Fruit fly (Drosophila melanogaster) ovary, adult (tissue): ENCODE data around the gene Or7a.

ENCODE experiments used
- CG17801 ChIP-seq: fragments of 200-800 bp; optimal IDR thresholded peaks from 2 replicates; lab custom pipeline; 2019; ENCODE audit warnings: missing biosample characterization, mild to moderate bottlenecking, missing genetic modification characterization, moderate library complexity; ENCODE audit not compliant: partially characterized antibody

The Or7a gene

DNA sequence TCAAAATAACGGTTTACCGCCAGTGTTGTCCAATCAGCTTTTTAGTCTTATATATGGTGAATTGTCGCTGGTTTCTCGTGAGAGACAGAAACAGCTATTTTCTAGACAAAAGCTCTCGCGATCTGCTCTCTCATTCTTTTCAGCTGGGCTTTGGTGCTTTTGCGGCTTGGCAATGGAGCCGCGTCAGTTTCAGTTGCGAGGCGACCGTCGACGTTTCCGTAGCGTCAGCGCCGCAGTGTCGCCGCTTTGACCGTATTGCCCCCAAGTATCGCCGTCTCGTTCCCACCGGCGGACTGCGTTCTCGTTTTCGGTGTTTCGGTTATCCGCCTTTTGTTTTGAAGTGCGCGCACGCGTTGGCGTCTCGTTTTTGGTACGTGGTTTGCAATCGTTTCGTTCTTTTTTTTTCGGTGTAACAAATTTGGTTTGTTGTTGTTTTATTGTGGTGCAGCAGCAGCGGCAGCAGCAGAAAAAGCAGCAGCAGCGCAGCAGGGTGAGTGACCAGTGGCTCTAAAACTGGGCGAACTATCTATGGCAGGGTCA, 27.6 kb upstream of the Or7a start:
- TF ChIP-seq CG17801 (GFP tag; lab: Kevin White, UChicago), result peak; percentile 83

DNA sequence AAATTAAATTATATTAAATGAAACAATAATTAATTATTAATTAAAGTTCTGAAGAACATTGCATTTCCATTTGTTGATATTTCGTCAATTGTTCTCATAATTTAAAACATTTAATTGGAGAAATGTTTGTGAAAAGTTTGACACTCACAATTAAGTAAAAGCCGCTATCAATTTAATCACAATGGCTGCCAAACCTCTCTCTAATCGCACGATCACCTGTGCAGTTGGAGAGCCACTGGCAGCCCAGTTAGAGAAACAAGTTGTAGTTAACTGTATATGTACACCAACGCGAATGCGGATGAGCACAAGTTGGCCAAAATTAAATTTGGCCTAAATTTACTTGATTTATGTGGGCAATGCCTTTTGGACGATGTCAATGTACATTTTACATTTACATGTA, 26.7 kb upstream of the Or7a start:
- TF ChIP-seq CG17801 (GFP tag; lab: Kevin White, UChicago), result no peak

DNA sequence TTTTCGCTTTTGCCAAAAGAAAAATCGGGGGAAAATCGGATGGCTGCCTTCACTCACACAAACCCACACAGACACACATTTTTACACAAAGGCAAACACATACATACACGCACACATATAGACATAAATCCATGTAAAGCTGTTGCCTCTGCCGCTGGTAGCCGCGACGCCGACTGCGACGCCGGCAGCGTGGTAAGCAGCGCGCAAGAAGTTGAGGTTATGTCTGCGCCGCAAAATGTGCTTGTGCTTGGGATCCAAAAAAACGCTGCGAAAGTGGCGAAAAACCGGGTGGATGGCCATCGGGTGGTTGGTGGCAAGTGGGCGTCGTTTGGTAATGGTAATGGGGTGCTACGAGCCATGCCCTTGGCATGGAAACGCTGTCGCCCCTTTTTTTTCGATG, 14.3 kb upstream of the Or7a start:
- no peak for TF ChIP-seq CG17801 (GFP tag; lab: Kevin White, UChicago)

DNA sequence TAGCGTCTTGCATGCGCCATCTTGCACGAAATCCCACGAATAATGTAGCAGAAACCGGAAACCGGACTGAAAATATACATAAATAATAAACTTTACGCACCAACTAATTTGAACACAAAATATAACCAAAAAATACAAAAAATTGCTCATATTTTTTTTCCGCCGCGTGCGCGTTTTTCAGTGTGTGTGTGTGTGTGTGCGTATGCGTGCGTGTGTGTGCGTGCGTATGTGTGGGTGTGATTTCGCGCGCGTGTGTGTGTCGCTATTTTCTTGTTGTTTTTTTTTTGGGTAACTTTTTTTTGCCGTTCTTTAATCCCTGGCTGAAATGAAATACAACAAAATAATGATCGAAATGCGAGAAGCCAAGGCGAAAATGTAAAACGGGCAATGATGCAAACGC, 13.5 kb upstream of the Or7a start:
- TF ChIP-seq CG17801 (GFP tag; lab: Kevin White, UChicago), result no peak

DNA sequence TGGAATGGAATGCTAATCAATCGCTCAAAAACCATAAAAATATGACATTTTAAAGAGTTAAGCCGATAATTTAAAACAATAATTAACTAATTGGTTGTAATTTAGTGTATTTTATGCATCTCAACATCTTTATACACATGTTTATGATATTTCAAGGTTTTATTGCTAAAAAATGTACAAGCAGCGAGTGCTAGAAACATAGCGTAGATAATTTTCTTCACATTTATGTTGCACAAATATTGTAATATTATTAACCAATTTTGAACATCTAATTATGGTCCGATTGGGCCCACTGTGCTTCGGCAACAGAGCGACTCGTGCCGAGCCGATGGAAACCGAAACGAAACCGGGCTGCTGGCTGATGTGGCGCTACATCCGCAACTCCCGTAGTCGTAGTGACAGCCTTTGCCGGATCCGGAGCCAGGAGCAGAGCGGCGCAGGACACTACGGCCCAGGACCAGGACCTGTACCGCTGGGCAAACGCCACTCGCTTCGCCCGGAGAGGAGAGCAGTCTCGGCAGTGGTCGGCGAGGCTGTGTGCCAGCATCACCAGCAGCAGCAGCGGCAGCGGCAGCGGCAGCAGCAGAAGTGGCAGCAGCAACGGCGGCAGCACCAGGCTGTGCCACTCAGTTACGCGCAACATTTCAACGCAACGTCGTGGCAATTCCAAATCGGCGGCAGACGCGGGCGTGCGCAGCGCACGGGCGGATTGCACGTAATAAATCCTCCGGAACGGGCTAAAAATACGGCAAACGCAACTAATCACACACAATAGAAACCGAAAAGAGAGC, 12.9 kb upstream of the Or7a start, which contains the start of gene sdt:
TSS of gene sdt (plus strand) at position 385 of the 791 bp plus-strand sequence.
- TF ChIP-seq CG17801 (GFP tag; lab: Kevin White, UChicago), result no peak

DNA sequence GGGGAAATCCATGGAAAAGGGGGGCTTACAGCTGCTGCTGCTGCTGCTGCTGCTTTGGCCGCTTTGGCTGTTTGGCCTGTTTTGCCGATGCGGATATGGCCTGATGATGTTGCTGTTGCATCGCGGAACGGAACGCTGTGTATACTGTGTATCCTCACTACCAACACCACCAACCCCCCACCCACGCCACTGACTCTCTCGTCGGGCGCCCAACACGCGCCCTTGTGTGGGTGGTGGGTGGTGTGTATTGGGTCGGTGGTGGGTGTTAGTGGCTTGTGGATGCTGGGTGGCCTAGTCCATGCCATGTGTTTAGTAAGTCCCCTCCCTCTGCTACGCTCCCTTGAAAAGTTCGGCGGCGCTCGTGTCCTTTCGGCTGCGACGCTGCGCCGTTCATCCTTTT, 12.2 kb upstream of the Or7a start:
- TF ChIP-seq CG17801 (GFP tag; lab: Kevin White, UChicago), result no peak

DNA sequence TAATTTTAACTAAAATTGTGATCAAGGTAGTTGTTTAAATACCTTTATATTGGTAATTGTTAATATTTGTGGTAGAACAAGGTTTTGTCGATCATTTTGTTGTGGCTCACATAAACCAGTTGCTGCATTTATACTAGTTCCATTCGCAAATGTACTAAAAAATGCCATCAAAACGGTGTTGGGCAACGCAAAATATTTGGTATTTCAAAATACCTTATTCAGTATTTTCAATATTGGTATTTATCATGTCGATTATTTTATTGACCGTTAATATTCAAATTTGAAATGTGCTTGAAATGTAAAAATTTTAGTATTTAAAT, 11.5 kb upstream of the Or7a start, which contains the start of gene slpr:
TSS of gene slpr (minus strand) at position 156 of the 320 bp plus-strand sequence.
- no peak for TF ChIP-seq CG17801 (GFP tag; lab: Kevin White, UChicago)

DNA sequence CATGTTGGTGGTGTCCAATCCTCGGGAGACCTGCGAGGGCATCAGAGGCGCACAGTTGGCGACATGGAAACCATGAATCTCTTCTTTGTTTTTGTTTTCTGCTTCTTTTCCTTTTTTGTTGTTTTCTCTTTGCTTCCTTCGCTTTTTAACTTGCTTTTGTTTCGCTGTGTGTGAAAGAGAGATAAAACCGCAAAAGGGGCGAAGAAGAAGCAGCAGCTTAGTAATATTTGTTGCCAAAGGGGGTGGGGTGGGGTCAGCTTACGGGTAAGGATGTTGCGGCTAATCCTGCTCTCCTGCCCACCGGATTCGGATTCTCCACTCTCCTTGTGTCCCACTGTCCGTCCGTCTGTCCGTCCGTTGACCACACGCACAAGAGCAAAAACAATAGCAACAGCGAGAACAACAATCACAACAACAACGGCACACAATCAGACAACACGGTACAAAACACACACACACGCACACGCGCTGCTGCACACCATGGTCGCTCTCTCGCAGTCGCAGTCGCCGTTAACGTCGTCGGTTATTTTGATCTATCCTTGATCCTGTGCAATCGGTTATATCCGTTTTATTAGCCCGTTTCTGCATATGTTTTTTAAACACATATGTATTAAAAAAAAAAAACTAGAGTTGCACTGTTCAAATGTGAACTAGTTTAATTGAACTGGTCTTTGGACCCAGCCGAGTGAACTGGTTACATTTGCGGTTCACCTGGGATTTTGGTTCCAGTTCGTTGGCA, 11.0 kb upstream of the Or7a start:
- peak; percentile 18 for TF ChIP-seq CG17801 (GFP tag; lab: Kevin White, UChicago)

DNA sequence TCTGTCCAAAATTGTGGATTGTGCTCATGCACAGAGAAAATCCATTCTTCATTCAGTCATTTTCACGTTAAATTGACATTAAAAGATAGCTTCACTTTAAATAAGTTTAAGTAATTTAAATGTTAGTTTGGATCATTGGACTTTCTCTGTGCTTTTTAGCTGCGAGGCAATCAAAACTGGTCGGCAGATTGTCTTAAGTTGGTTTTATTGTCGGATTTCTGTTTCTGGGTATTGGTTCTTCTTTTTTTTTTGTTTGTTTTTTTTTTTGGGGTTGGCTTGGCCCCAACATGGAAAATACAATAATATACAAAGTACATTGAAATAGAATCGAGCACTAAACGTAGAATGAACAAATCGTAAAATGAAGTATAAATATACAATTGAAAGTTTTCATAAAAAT, 4.7 kb upstream of the Or7a start, which contains the start of gene CG2278:
TSS of gene CG2278 (minus strand) at position 101 of the 400 bp plus-strand sequence.
- TF ChIP-seq CG17801 (GFP tag; lab: Kevin White, UChicago), result no peak

DNA sequence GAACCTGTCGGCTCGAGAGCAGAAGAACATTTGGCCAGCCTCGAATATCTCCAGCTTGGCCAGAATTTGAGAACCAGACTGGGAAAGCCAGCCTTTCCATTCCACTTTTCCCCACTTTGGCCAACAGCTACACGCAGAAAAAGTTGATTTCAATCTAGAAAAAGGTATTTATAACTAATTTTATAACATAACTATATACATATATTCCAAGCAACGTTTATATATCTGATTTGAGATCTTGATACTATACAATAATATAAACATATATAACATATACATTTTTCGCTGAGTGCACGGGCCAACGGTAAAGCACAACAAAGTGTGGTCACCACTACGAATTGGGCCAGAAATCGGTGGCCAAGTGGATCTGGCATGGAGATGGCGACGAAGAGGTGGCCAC, 2.1 kb downstream of the Or7a start:
- TF ChIP-seq CG17801 (GFP tag; lab: Kevin White, UChicago), result no peak

DNA sequence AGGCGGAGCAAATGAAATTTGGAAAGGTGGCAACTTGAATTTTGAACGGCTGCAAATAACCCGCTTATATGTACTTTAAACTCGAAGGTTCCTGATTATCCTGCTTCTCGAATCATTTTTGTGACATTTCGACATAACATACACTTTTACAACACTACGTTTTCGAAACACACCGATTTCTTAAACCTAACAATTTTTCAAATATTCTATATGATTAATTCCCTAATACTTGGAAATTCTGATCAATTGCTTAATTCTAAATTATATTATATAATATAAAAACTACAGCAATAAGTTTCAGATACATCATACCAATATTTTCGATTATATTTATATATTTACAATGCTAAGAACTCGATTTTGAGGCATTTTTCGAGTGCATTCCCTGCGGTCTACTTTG, 2.8 kb downstream of the Or7a start, which contains the start of gene CG10761:
TSS of gene CG10761 (minus strand) at position 101 of the 400 bp plus-strand sequence.
- no peak for TF ChIP-seq CG17801 (GFP tag; lab: Kevin White, UChicago)

DNA sequence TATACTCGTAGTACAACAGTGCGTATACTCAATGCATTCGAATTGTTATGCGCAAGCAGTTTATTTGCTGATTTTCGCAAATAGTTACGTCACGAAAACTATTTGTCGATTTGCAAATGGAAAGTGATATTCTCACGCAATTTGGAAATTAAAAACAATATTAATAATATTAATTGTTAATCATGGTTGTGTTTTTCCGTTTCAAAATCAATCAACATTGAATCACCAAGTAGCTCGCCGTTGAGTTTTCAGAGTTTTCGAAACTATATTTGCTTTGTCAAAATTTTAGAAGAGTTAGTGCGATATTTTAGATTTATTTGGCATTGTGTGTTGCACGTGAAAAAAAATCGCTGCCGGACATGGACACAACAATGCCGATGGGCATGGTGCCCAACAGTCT, 5.8 kb downstream of the Or7a start, which contains the start of gene CG15337:
TSS of gene CG15337 (plus strand) at position 301 of the 400 bp plus-strand sequence.
- TF ChIP-seq CG17801 (GFP tag; lab: Kevin White, UChicago), result no peak

DNA sequence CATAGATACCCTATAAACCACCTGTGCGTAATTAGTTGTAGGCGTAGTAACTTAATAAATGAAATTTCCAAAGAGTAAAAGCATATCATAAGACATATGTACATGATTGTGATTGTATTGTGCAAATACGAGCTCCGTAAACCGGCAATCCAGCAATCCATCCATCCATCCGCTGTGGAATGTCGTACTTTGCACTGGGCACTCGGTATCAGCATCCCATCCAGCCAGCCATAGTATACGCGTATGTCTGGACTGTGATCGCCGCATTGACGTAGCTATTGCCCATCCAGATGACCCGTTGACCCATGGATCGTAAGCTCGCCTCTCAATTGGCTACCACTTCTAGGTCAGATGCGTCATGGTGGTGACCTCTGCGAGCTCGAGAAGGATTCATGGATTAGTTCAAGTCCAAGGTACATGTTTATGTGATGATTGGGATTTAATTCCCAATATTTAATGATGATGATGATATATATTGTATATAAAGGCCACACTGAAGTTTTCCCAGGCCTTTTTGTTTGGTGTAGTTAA, 6.5 kb downstream of the Or7a start:
- TF ChIP-seq CG17801 (GFP tag; lab: Kevin White, UChicago), result no peak

DNA sequence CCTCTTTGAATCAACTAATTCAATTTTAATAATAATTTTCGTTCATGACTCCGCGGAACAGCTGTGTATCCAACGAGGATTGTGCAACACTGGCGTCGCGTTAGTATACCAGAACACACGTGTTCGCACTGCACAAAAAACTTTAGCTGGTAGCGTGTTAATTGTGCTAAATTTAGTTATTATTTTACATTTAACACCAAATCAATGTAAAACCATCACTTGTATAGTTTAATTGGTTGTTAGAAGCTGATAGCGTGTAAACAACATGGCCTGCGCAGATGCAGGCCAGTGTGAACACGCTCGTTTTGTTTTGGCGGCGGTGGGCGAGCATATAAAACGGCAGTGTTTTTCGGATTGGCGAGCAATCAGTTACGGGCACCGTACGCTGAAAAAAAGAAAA, 8.2 kb downstream of the Or7a start, which contains the start of the genes Traf6 and GIIIspla2:
TSS of gene Traf6 (minus strand) at position 93 of the 400 bp plus-strand sequence.
TSS of gene GIIIspla2 (plus strand) at position 335 of the 400 bp plus-strand sequence.
- peak; percentile 72 for TF ChIP-seq CG17801 (GFP tag; lab: Kevin White, UChicago)

DNA sequence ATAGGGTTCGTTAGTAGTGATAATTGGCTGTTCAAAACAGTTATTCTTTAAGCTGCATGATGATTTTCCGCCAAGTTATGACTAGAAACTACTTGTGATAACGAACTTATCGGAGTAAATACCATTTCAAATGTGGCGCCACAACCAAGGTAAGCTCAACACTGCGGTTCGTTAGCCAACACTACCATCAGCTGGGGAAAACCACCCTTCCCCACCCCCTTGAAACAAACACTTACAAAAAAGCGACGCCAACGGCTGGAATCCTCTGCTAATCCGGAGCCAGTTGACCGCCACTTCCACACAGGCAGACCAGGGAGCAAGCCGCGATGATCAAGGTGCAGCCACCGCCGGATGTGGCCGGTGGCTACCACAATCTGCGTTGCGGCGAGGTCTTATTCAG, 12.8 kb downstream of the Or7a start, which contains the start of gene CG18262:
TSS of gene CG18262 (plus strand) at position 231 of the 400 bp plus-strand sequence.
- no peak for TF ChIP-seq CG17801 (GFP tag; lab: Kevin White, UChicago)
